Fruit fly (Drosophila melanogaster) whole organism: ENCODE measurements around the gene Calx.

ENCODE experiments used
- Dll ChIP-seq: fragments of >200 bp; optimal IDR thresholded peaks from 2 replicates; lab custom pipeline; 2017
- pan ChIP-seq: fragments of >200 bp; optimal IDR thresholded peaks from 2 replicates; lab custom pipeline; 2017
- psq ChIP-seq: fragments of >200 bp; optimal IDR thresholded peaks from 2 replicates; lab custom pipeline; 2017
- usp ChIP-seq: fragments of >200 bp; optimal IDR thresholded peaks from 2 replicates; lab custom pipeline; 2017; ENCODE audit warnings: missing biosample characterization, missing genetic modification characterization, mixed read lengths

dm6 chr3R:21006967-21007366, 29.0 kb downstream of the Calx start, which contains the start of gene Alp5:
- TF ChIP-seq Dll (lab: Kevin White, UChicago) (no peak), psq (lab: Kevin White, UChicago) (no peak), usp (GFP tag; lab: Kevin White, UChicago) (no peak), pan (lab: Kevin White, UChicago) (no peak)
